Worm (Caenorhabditis elegans) whole organism, dauer: Measurements from ENCODE around the gene Y39B6A.33.
"Not testable (repeated sequence)": the region's sequence is repeated elsewhere in the genome, so short reads cannot be mapped to it uniquely, and the experiment has no call there.

Experiments
- unc-62 ChIP-seq: sonication (generic microtip); optimal IDR thresholded peaks from 2 replicates; lab custom pipeline; 2017; ENCODE audit warnings: missing biosample characterization, missing genetic modification reagents, missing genetic modification characterization

Y39B6A.33 gene

ce11 chrV:18998045-18998444, 3.7 kb upstream of the Y39B6A.33 start, which contains the start of gene tgt-2:
tgt-2 (plus strand) TSS chrV:18998345.
- TF ChIP-seq unc-62, result no peak

ce11 chrV:19000542-19000941, 1.2 kb upstream of the Y39B6A.33 start:
- no peak for TF ChIP-seq unc-62

ce11 chrV:19001016-19001415, 740 bp upstream of the Y39B6A.33 start, which contains the start of gene Y39B6A.34:
Y39B6A.34 (plus strand) TSS chrV:19001018.
- TF ChIP-seq unc-62, result no peak

- TF ChIP-seq unc-62, result no peak
Observed at ce11 chrV:19010405-19010804, 8.6 kb downstream of the Y39B6A.33 start.

- no peak for TF ChIP-seq unc-62
Observed at ce11 chrV:19013215-19013614, 11.5 kb downstream of the Y39B6A.33 start.

ce11 chrV:19014273-19014672, 12.5 kb downstream of the Y39B6A.33 start, which contains the start of gene Y39B6A.30:
Y39B6A.30 (plus strand) TSS chrV:19014573.
- TF ChIP-seq unc-62, result not testable (repeated sequence)

ce11 chrV:19019239-19019638, 17.5 kb downstream of the Y39B6A.33 start:
- TF ChIP-seq unc-62, result no peak

ce11 chrV:19024683-19025082, 22.9 kb downstream of the Y39B6A.33 start, which contains the start of gene Y39B6A.29:
Y39B6A.29 (minus strand) TSS chrV:19024783.
- TF ChIP-seq unc-62, result no peak

- no peak for TF ChIP-seq unc-62
Observed at ce11 chrV:19026163-19026562, 24.4 kb downstream of the Y39B6A.33 start, which contains the start of gene Y39B6A.25. Y39B6A.25 (plus strand) TSS chrV:19026463.

ce11 chrV:19027338-19027737, 25.6 kb downstream of the Y39B6A.33 start:
- no peak for TF ChIP-seq unc-62

ce11 chrV:19031456-19031855, 29.7 kb downstream of the Y39B6A.33 start, which contains the start of gene Y39B6A.27:
Y39B6A.27 (plus strand) TSS chrV:19031756.
- TF ChIP-seq unc-62, result no peak

- TF ChIP-seq unc-62, result no peak
Observed at ce11 chrV:19036061-19036460, 34.3 kb downstream of the Y39B6A.33 start.

ce11 chrV:19037222-19037621, 35.5 kb downstream of the Y39B6A.33 start, which contains the start of gene asp-17:
asp-17 (minus strand) TSS chrV:19037322.
- no peak for TF ChIP-seq unc-62

ce11 chrV:19042256-19042655, 40.5 kb downstream of the Y39B6A.33 start, which contains the start of gene asp-16:
asp-16 (minus strand) TSS chrV:19042605.
- no peak for TF ChIP-seq unc-62

ce11 chrV:19044753-19045152, 43.0 kb downstream of the Y39B6A.33 start, which contains the start of gene asp-15:
asp-15 (minus strand) TSS chrV:19044853.
- TF ChIP-seq unc-62, result no peak

- TF ChIP-seq unc-62, result no peak
Observed at ce11 chrV:19047442-19047841, 45.7 kb downstream of the Y39B6A.33 start.

ce11 chrV:19049140-19050092, 47.7 kb downstream of the Y39B6A.33 start:
- no peak for TF ChIP-seq unc-62

- no peak for TF ChIP-seq unc-62
Observed at ce11 chrV:19050438-19050837, 48.7 kb downstream of the Y39B6A.33 start, which contains the start of gene asp-1. asp-1 (minus strand) TSS chrV:19050752.
